Fruit fly (Drosophila melanogaster) whole organism, pupa: ENCODE results near the gene aralar1.

Source experiments
- CG10348 ChIP-seq: fragments of 200-800 bp; sonication (Bioruptor generic); IDR thresholded peaks from 2 replicates; pipeline ENCODE4 v1.3.6; 2022; ENCODE audit warnings: missing biosample characterization, missing genetic modification characterization
- CG12605 ChIP-seq: fragments of 200-800 bp; sonication (Bioruptor generic); IDR thresholded peaks from 2 replicates; pipeline ENCODE4 v1.3.6; 2022; ENCODE audit warnings: missing biosample characterization, missing genetic modification characterization
- CG13204 ChIP-seq: fragments of 200-800 bp; sonication (Bioruptor generic); optimal IDR thresholded peaks from 2 replicates; lab custom pipeline; 2018; ENCODE audit warnings: missing biosample characterization, mild to moderate bottlenecking, missing genetic modification characterization, moderate library complexity
- CG14655 ChIP-seq: fragments of 200-800 bp; sonication (Bioruptor generic); optimal IDR thresholded peaks from 3 replicates; lab custom pipeline; 2017; ENCODE audit warnings: mild to moderate bottlenecking, missing biosample characterization, missing genetic modification reagents, missing genetic modification characterization
- CG15710 ChIP-seq: fragments of 200-800 bp; sonication (Bioruptor generic); optimal IDR thresholded peaks from 2 replicates; lab custom pipeline; 2018; ENCODE audit warnings: missing biosample characterization, mild to moderate bottlenecking, missing genetic modification characterization, moderate library complexity
- CG17806 ChIP-seq: fragments of 200-800 bp; sonication (Bioruptor generic); optimal IDR thresholded peaks from 2 replicates; lab custom pipeline; 2018; ENCODE audit warnings: missing biosample characterization, mild to moderate bottlenecking, missing genetic modification characterization, moderate library complexity
- CG32121 ChIP-seq: fragments of 200-800 bp; sonication (Bioruptor generic); IDR thresholded peaks from 2 replicates; pipeline ENCODE4 v1.3.6; 2022; ENCODE audit warnings: missing biosample characterization, missing genetic modification characterization
- CG34367 ChIP-seq: fragments of 200-800 bp; sonication (Bioruptor generic); optimal IDR thresholded peaks from 2 replicates; lab custom pipeline; 2018; ENCODE audit warnings: missing biosample characterization, mild to moderate bottlenecking, missing genetic modification characterization
- CG4496 ChIP-seq: fragments of 200-800 bp; sonication (Bioruptor generic); IDR thresholded peaks from 3 replicates; pipeline ENCODE4 v1.3.6; 2022; ENCODE audit warnings: missing biosample characterization, missing genetic modification characterization
- CG8159 ChIP-seq: fragments of 200-800 bp; sonication (Bioruptor generic); optimal IDR thresholded peaks from 3 replicates; lab custom pipeline; 2018; ENCODE audit warnings: missing biosample characterization, mild to moderate bottlenecking, missing genetic modification characterization, moderate library complexity
- CG8301 ChIP-seq: fragments of 200-800 bp; sonication (Bioruptor generic); optimal IDR thresholded peaks from 2 replicates; lab custom pipeline; 2018; ENCODE audit warnings: missing biosample characterization, mild to moderate bottlenecking, missing genetic modification characterization
- CG9948 ChIP-seq: fragments of 200-800 bp; sonication (Bioruptor generic); optimal IDR thresholded peaks from 2 replicates; lab custom pipeline; 2018; ENCODE audit warnings: missing biosample characterization, mild to moderate bottlenecking, missing genetic modification characterization, moderate library complexity
- D1 ChIP-seq: fragments of 200-800 bp; sonication (Bioruptor generic); optimal IDR thresholded peaks from 2 replicates; lab custom pipeline; 2018; ENCODE audit warnings: missing biosample characterization, mild to moderate bottlenecking, missing genetic modification characterization, moderate library complexity
- EcR ChIP-seq: fragments of 200-800 bp; sonication (Bioruptor generic); optimal IDR thresholded peaks from 3 replicates; lab custom pipeline; 2019; ENCODE audit warnings: missing biosample characterization, missing genetic modification characterization, mild to moderate bottlenecking, moderate library complexity, missing genetic modification reagents
- Ets98B ChIP-seq: fragments of 200-800 bp; sonication (Bioruptor generic); IDR thresholded peaks from 2 replicates; pipeline ENCODE4 v1.3.6; 2022; ENCODE audit warnings: missing biosample characterization, missing genetic modification characterization
- Pif1A ChIP-seq: fragments of 200-800 bp; sonication (Bioruptor generic); optimal IDR thresholded peaks from 3 replicates; lab custom pipeline; 2016; ENCODE audit warnings: missing biosample characterization, missing genetic modification characterization
- Pif1B ChIP-seq: fragments of 200-800 bp; sonication (Bioruptor generic); optimal IDR thresholded peaks from 3 replicates; lab custom pipeline; 2016; ENCODE audit warnings: missing biosample characterization, missing genetic modification characterization
- Snoo ChIP-seq: fragments of 200-800 bp; sonication (Bioruptor generic); optimal IDR thresholded peaks from 3 replicates; lab custom pipeline; 2017; ENCODE audit warnings: missing biosample characterization, mild to moderate bottlenecking, missing genetic modification characterization, inconsistent platforms
- fd96Ca ChIP-seq: fragments of 200-800 bp; sonication (Bioruptor generic); IDR thresholded peaks from 3 replicates; pipeline ENCODE4 v1.3.6; 2022; ENCODE audit warnings: missing biosample characterization, missing genetic modification characterization
- gl ChIP-seq: fragments of 200-800 bp; sonication (Bioruptor generic); optimal IDR thresholded peaks from 2 replicates; lab custom pipeline; 2018; ENCODE audit warnings: missing biosample characterization, mild to moderate bottlenecking, missing genetic modification characterization
- rn ChIP-seq: fragments of 200-800 bp; sonication (Bioruptor generic); IDR thresholded peaks from 2 replicates; pipeline ENCODE4 v1.3.6; 2022; ENCODE audit warnings: missing biosample characterization, missing genetic modification characterization

The aralar1 gene

dm6 chr3R:30428459-30428858 is 27.2 kb downstream of the aralar1 start, which contains the start of gene CG15533:
Gene CG15533, plus strand, starts transcription at chr3R:30428820.
- TF ChIP-seq rn (GFP tag; lab: Robert Waterston, UW) (no peak), CG8301 (tag; lab: Kevin White, UChicago) (no peak), CG10348 (no peak), fd96Ca (GFP tag; lab: Robert Waterston, UW) (no peak), CG12605 (GFP tag; lab: Robert Waterston, UW) (no peak), Pif1A (no peak), Snoo (tag; lab: Kevin White, UChicago) (no peak), CG4496 (GFP tag; lab: Robert Waterston, UW) (no peak), Pif1B (no peak), CG13204 (GFP tag; lab: Kevin White, UChicago) (no peak)

DNA sequence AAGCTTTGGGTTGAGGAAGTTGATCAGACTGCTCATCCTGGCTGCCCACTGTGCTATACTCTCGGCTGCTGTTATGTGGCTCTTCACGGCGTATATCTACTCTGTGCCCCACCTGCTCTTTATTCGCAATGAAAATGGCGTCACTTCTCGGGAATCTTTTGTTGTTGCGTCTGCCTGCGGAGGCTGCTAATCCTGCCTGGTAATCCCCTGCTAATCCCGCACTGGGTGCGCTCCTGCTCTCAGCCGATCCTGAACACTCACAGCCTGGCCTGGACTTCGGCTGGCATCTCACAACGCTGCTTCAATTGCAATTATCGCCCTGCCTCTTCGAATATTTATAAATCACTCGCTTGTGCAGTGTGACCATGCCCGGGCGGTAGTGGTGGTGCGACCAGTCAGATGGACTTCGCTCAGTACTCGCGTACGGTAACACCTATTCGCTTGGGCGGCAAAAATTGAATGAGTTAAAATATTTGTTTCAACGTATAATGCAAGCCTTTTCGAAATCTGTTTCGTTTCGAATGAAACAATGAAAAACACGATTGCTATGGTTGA is 27.8 kb downstream of the aralar1 start, which contains the start of gene CG2218:
TSS of gene CG2218 (minus strand) at position 472 of the 555 bp plus-strand sequence.
- TF ChIP-seq Pif1A (no peak), Pif1B (no peak), CG4496 (GFP tag; lab: Robert Waterston, UW) (peak; percentile 64; the same call in 2 of the 3 replicates), gl (tag; lab: Kevin White, UChicago) (peak; percentile 42)

dm6 chr3R:30426626-30427025 is 29.0 kb downstream of the aralar1 start:
- TF ChIP-seq D1 (tag; lab: Kevin White, UChicago) (no peak), CG9948 (tag; lab: Kevin White, UChicago) (no peak), CG10348 (no peak), Pif1B (no peak), CG8301 (tag; lab: Kevin White, UChicago) (no peak), gl (tag; lab: Kevin White, UChicago) (no peak), rn (GFP tag; lab: Robert Waterston, UW) (no peak), EcR (no peak), CG17806 (tag; lab: Kevin White, UChicago) (no peak), Pif1A (no peak), CG4496 (GFP tag; lab: Robert Waterston, UW) (no peak), CG32121 (GFP tag; lab: Robert Waterston, UW) (no peak), Snoo (tag; lab: Kevin White, UChicago) (no peak), CG13204 (GFP tag; lab: Kevin White, UChicago) (no peak), fd96Ca (GFP tag; lab: Robert Waterston, UW) (no peak), CG15710 (tag; lab: Kevin White, UChicago) (no peak), Ets98B (GFP tag; lab: Robert Waterston, UW) (no peak)

dm6 chr3R:30425622-30426021 is 30.0 kb downstream of the aralar1 start:
- TF ChIP-seq CG8301 (tag; lab: Kevin White, UChicago): no peak

dm6 chr3R:30424993-30425392 is 30.7 kb downstream of the aralar1 start, which contains the start of gene CG15536:
Gene CG15536, minus strand, starts transcription at chr3R:30425162.
- TF ChIP-seq EcR: no peak

DNA sequence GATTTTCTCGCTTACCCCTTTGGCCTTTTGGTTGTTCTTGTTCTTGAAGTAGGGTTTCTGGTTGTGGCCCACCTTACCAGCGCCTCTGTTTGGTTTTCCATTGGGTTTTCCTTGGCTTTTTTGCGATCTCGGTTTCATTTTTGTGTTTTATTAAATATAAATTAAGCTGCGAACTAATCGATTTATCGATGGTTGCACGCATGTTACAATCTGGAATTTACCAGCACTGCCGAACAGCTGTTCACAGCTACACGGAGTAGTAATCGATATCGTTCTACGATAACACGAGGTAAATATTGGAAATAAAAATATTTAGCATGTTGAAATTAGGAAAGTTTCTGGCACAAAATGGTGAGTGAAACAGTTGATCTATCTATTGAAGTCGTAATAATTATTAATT is 32.0 kb downstream of the aralar1 start, which contains the start of the genes CG15535 and mRpS18C:
TSS of gene CG15535 (minus strand) at position 235 of the 400 bp plus-strand sequence.
TSS of gene mRpS18C (plus strand) at position 280 of the 400 bp plus-strand sequence.
- TF ChIP-seq CG4496 (GFP tag; lab: Robert Waterston, UW) (no peak), Pif1A (no peak), CG34367 (tag; lab: Kevin White, UChicago) (no peak), CG10348 (no peak), D1 (tag; lab: Kevin White, UChicago) (no peak), CG14655 (no peak), CG15710 (tag; lab: Kevin White, UChicago) (no peak), CG8159 (no peak), Pif1B (no peak), CG13204 (GFP tag; lab: Kevin White, UChicago) (no peak), Snoo (tag; lab: Kevin White, UChicago) (no peak), CG17806 (tag; lab: Kevin White, UChicago) (no peak), fd96Ca (GFP tag; lab: Robert Waterston, UW) (no peak), CG8301 (tag; lab: Kevin White, UChicago) (no peak), rn (GFP tag; lab: Robert Waterston, UW) (no peak), EcR (no peak), Ets98B (GFP tag; lab: Robert Waterston, UW) (no peak)

dm6 chr3R:30422871-30423270 is 32.8 kb downstream of the aralar1 start, which contains the start of the genes CG2217 and CG42740:
Gene CG2217, minus strand, starts transcription at chr3R:30422971.
Gene CG42740, minus strand, starts transcription at chr3R:30422971.
- no peak for TF ChIP-seq CG14655
- TF ChIP-seq Pif1B: no peak
- TF ChIP-seq CG10348: no peak
- no peak for TF ChIP-seq CG8159
- no peak for TF ChIP-seq CG17806 (tag; lab: Kevin White, UChicago)
- TF ChIP-seq fd96Ca (GFP tag; lab: Robert Waterston, UW): no peak
- TF ChIP-seq rn (GFP tag; lab: Robert Waterston, UW): no peak
